Fruit fly (Drosophila melanogaster) Kc167 (cell line): Measurements from ENCODE around the gene eIF4A.

ENCODE experiments used
- Myc ChIP-seq: fragments of >200 bp; optimal IDR thresholded peaks from 2 replicates; lab custom pipeline; 2017; ENCODE audit warnings: missing external identifiers
- Sin3A ChIP-seq: fragments of >200 bp; optimal IDR thresholded peaks from 2 replicates; lab custom pipeline; 2018; ENCODE audit warnings: missing external identifiers
- h ChIP-seq: fragments of >200 bp; optimal IDR thresholded peaks from 3 replicates; lab custom pipeline; 2018; ENCODE audit warnings: missing external identifiers
- psq ChIP-seq: fragments of >200 bp; optimal IDR thresholded peaks from 2 replicates; lab custom pipeline; 2017; ENCODE audit warnings: missing external identifiers

dm6 chr2L:5948775-5949526, 32.6 kb upstream of the eIF4A start, which contains the start of gene CG9044:
- TF ChIP-seq psq (lab: Kevin White, UChicago), result no peak
- no peak for TF ChIP-seq h (lab: Kevin White, UChicago)
- TF ChIP-seq Myc (lab: Kevin White, UChicago), result no peak
- TF ChIP-seq Sin3A (lab: Kevin White, UChicago), result no peak
